Worm (Caenorhabditis elegans): ENCODE measurements around the gene cyn-11.

DNA sequence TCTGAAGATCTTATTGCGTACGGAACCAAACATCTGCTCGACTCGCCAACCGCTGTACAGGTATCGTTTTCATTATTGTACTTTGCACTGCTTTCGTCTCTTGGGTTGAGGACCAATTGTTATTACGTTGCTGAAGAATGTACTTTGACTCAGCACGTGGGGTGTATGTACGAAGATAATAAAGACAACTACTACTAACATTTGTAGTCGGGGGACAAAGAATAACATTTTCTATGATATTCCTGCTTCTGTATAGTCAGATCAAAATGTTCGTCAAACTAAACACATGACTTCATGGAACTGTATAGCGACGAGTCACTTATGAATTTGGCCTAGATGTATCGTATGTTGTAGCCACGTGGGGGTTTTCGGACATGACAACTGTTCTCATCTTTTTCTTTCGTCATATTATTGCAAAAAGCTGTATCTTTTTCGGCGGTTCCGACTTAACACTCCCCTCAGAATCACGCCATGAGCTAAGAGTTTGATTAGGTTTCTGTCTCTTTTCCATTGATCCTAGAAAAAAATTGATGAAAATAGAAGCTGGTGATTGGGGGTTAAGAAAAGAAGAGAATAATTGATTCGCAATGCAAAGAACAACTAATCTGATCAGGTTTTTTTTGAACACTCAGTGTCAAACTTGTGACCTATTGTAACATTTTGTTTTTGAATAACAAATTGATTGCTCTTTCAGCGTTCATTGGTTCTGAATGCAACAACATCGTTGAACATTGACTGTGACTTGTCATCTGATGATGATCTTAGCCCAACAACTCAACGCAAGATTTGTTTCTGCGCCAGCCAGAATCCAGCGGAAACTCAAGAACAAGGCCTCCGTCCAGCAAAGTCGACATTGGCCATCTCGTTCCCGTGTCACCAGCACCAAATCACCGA is 28.7 kb upstream of the cyn-11 start:
- no peak for TF ChIP-seq flt-1 (GFP tag; IDR thresholded peaks at IDR 0.05)
- TF ChIP-seq klf-2 (GFP tag; conservative IDR thresholded peaks at IDR 0.05): no peak
- no peak for TF ChIP-seq T22C8.4 (GFP tag; IDR thresholded peaks at IDR 0.05)

Measured in whole organism, midembryonic.